Fruit fly (Drosophila melanogaster): ENCODE results near the gene Obp99d.

DNA sequence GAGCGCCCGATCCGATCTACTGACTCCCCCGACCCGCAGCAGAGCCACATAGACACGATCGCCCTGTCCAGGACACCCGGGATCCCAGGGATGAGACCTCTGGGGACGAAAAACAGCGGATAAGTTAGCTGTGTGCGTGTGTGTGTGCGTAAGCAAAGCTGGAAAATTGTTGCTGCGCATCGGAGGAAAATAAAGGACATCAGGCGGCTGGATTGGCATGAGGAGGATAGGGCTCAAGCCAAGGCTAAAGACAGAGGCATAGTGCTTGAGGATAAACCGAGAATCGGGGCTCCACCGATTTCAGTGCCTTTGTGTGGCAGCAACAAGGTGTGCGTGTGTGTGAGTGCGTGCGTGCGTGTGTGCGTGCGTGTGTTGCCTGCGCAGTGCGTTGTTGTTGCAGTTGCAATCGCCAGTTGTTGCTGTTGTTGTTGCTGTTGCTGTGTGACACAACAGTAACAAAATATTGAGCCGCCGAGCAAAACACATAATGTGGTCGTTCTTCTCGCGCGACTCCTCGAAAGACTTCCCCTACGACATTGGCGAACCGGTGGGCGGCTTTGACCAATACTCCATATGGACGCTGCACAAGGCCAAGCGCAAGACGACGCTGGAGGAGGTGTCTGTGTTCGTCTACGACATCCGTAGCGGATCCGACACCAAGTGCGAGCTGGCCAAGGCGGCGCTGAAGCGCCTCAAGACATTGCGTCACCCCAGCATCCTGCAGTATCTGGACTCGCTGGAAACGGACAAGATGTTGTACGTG is 35.2 kb downstream of the Obp99d start:
- TF ChIP-seq CG8478 (optimal IDR thresholded peaks at IDR 0.05) (no peak), pan (optimal IDR thresholded peaks at IDR 0.05) (no peak), EcR (GFP tag; optimal IDR thresholded peaks at IDR 0.05) (no peak)

Data from whole organism.